Worm (Caenorhabditis elegans): Measurements from ENCODE around the gene C08E8.2.

DNA sequence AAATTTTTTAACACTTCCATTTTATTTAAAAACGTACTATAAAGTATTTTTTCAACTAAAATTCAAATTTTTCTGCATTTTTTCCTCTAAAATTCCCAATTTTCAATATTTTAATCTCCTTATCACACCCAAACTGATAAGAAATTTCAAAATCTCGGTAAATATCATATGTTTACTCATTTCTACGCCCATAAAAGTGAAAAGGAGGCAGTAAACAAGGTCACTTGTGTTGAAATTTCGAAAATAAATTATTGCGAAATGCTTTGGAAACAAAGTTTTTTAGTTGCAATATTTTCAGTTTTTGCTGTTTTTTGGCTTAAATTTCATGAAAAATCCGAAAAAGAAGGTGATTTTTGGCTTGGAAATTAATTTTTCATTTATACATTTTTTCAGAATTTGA is 15.9 kb upstream of the C08E8.2 start, which contains the start of gene C08E8.4:
- no peak for TF ChIP-seq elt-3 (tag; optimal IDR thresholded peaks at IDR 0.05)
- no peak for TF ChIP-seq skn-1 (tag; optimal IDR thresholded peaks at IDR 0.05)
- TF ChIP-seq sem-4 (tag; optimal IDR thresholded peaks at IDR 0.05) = no peak
- no peak for TF ChIP-seq nhr-11 (tag; optimal IDR thresholded peaks at IDR 0.05)
- no peak for TF ChIP-seq nhr-237 (tag; optimal IDR thresholded peaks at IDR 0.05)
- TF ChIP-seq nhr-23 (tag; optimal IDR thresholded peaks at IDR 0.05) = no peak
- TF ChIP-seq mdl-1 (tag; optimal IDR thresholded peaks at IDR 0.05) = no peak
- TF ChIP-seq nhr-10 (tag; optimal IDR thresholded peaks at IDR 0.05) = no peak
- no peak for TF ChIP-seq nhr-25 (tag; optimal IDR thresholded peaks at IDR 0.05)
- no peak for TF ChIP-seq snpc-4 (tag; optimal IDR thresholded peaks at IDR 0.05)

All from whole organism, L2 larva.